Worm (Caenorhabditis elegans): ENCODE measurements around the gene mcm-6.

ce11 chrIII:9767095-9767494 is 27.1 kb upstream of the mcm-6 start:
- TF ChIP-seq ama-1 (optimal IDR thresholded peaks at IDR 0.05) = no peak
- TF ChIP-seq fkh-10 (GFP tag; optimal IDR thresholded peaks at IDR 0.05) = no peak
- TF ChIP-seq ceh-31 (tag; optimal IDR thresholded peaks at IDR 0.05) = no peak
- TF ChIP-seq pha-4 (tag; optimal IDR thresholded peaks at IDR 0.05) = no peak
- TF ChIP-seq gmeb-2 (tag; optimal IDR thresholded peaks at IDR 0.05) = no peak
- TF ChIP-seq tbx-7 (tag; optimal IDR thresholded peaks at IDR 0.05) = no peak
- no peak for TF ChIP-seq hlh-15 (tag; optimal IDR thresholded peaks at IDR 0.05)
- no peak for TF ChIP-seq pha-2 (tag; optimal IDR thresholded peaks at IDR 0.05)
- no peak for TF ChIP-seq elt-4 (tag; optimal IDR thresholded peaks at IDR 0.05)
